Worm (Caenorhabditis elegans) whole organism, L2 larva: ENCODE measurements around the gene fbxa-67.

Experiments used
- R02D3.7 ChIP-seq: fragments of 150-350 bp; optimal IDR thresholded peaks from 2 replicates; lab custom pipeline; 2014; ENCODE audit warnings: missing biosample characterization, missing genetic modification characterization
- ZK546.5 ChIP-seq: sonication (generic microtip); optimal IDR thresholded peaks from 2 replicates; lab custom pipeline; 2017; ENCODE audit warnings: missing biosample characterization, missing genetic modification characterization
- ama-1 ChIP-seq: fragments of 150-350 bp; optimal IDR thresholded peaks from 2 replicates; lab custom pipeline; 2018; ENCODE audit warnings: inconsistent platforms
- blmp-1 ChIP-seq: sonication (generic microtip); optimal IDR thresholded peaks from 2 replicates; lab custom pipeline; 2017; ENCODE audit warnings: missing genetic modification characterization, mild to moderate bottlenecking, missing compliant biosample characterization, antibody characterized with exemption, moderate library complexity; ENCODE audit not compliant: insufficient read depth
- egl-27 ChIP-seq: sonication (generic microtip); optimal IDR thresholded peaks from 3 replicates; lab custom pipeline; 2017; ENCODE audit warnings: missing biosample characterization, missing genetic modification reagents, missing genetic modification characterization
- mab-5 ChIP-seq: fragments of 150-350 bp; optimal IDR thresholded peaks from 2 replicates; lab custom pipeline; 2014; ENCODE audit warnings: missing biosample characterization, missing genetic modification characterization
- nhr-23 ChIP-seq: fragments of 150-350 bp; optimal IDR thresholded peaks from 2 replicates; lab custom pipeline; 2014; ENCODE audit warnings: missing biosample characterization, missing genetic modification reagents, missing genetic modification characterization
- nhr-237 ChIP-seq: fragments of 150-350 bp; optimal IDR thresholded peaks from 2 replicates; lab custom pipeline; 2014; ENCODE audit warnings: missing biosample characterization, missing genetic modification characterization

ce11 chrIII:996564-996963, 46.1 kb upstream of the fbxa-67 start:
- TF ChIP-seq ZK546.5 (tag; lab: Kevin White, UChicago) (no peak), ama-1 (lab: Kevin White, UChicago) (no peak), egl-27 (tag; lab: Kevin White, UChicago) (no peak), mab-5 (no peak), R02D3.7 (tag; lab: Kevin White, UChicago) (no peak), nhr-23 (tag; lab: Kevin White, UChicago) (no peak), blmp-1 (no peak), nhr-237 (tag; lab: Kevin White, UChicago) (no peak)
